Fruit fly (Drosophila melanogaster) whole organism, pupa: Measurements from ENCODE around the gene mRpS5.

Source experiments
- CG14655 ChIP-seq: fragments of 200-800 bp; sonication (Bioruptor generic); optimal IDR thresholded peaks from 3 replicates; lab custom pipeline; 2017; ENCODE audit warnings: mild to moderate bottlenecking, missing biosample characterization, missing genetic modification reagents, missing genetic modification characterization
- CG15710 ChIP-seq: fragments of 200-800 bp; sonication (Bioruptor generic); optimal IDR thresholded peaks from 2 replicates; lab custom pipeline; 2018; ENCODE audit warnings: missing biosample characterization, mild to moderate bottlenecking, missing genetic modification characterization, moderate library complexity
- Ets98B ChIP-seq: fragments of 200-800 bp; sonication (Bioruptor generic); IDR thresholded peaks from 2 replicates; pipeline ENCODE4 v1.3.6; 2022; ENCODE audit warnings: missing biosample characterization, missing genetic modification characterization
- fd96Ca ChIP-seq: fragments of 200-800 bp; sonication (Bioruptor generic); IDR thresholded peaks from 3 replicates; pipeline ENCODE4 v1.3.6; 2022; ENCODE audit warnings: missing biosample characterization, missing genetic modification characterization

DNA sequence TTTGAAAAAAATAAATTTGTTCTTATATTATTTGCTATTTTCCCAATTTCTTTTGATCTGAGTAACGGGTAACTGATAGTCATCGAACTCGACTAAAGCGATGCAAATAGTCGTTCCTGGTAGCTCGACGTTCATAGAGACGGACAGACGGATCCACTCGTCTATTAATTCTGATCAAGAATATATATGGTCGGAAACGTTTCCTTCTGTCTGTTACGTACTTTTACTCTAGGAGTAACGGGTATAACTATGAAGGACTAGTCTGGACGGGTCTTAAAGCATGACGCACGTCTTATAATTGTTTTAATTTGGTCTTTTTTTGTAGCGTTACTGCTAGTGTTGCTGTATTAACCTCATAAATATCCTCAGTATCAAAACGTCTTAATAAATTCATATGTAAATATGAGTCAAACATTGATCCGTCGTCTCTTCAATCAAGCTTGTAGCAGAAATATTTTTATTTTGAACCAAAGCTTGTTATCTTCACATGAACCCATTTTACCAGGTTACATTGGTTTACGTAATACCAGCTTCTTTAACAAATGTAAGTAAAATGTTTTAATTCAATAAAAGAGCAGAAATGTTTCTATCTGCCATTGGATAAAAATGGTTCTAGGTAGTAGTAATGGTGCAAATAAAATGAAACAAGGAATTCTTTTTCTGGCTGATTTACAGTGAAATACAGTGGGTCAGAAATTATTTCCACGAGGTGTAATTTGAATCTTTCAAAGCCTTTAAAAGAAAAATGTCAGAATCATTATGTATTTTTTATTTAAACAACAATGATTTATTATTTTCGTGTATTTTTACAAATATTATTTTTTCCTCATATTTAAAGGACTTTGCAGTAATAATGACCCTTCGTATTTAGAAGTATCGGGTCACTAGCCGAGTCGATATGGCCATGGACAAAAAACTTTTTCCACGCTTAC, at the start of gene mRpS5:
- TF ChIP-seq fd96Ca (GFP tag; lab: Robert Waterston, UW) (no peak), Ets98B (GFP tag; lab: Robert Waterston, UW) (no peak; the same call in 1 of the 2 replicates), CG15710 (tag; lab: Kevin White, UChicago) (no peak), CG14655 (GFP tag; lab: Kevin White, UChicago) (peak; percentile 15)
